Fruit fly (Drosophila melanogaster) whole organism, embryonic: ENCODE data around the gene Tctp.

Experiments
- HmgD ChIP-seq: fragments of 200-800 bp; sonication (Bioruptor generic); optimal IDR thresholded peaks from 3 replicates; lab custom pipeline; 2016; ENCODE audit warnings: missing biosample characterization, missing genetic modification characterization
- h ChIP-seq: fragments of >200 bp; optimal IDR thresholded peaks from 2 replicates; lab custom pipeline; 2017

DNA sequence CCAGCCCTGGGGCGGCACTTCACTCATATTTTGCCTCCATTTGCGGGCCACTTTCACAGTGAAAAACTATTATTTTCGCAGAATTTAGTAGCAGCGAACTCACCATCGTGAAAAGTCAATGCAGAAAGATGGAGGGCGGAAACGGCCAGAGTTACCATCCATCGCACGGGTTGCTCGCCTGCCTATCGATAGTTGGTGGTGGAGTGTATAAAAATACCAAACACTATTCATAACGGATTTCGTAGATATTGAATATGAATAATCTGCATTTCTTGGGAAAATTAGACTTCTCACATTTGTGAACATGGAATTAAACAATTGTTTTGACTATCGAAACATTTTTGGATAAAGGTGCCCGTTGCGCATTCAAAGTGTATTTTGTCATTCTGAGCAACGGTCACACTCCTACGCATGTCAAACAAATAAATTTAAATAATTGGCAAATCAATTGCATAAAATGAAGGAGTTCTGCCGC lies 6.1 kb downstream of the Tctp start, which contains the start of the genes RpS25 and CG4820:
- no peak for TF ChIP-seq h (lab: Kevin White, UChicago)
- TF ChIP-seq HmgD (GFP tag; lab: Kevin White, UChicago) = peak; percentile 90
